Fruit fly (Drosophila melanogaster): Measurements from ENCODE around the gene kuk.

The kuk gene

DNA sequence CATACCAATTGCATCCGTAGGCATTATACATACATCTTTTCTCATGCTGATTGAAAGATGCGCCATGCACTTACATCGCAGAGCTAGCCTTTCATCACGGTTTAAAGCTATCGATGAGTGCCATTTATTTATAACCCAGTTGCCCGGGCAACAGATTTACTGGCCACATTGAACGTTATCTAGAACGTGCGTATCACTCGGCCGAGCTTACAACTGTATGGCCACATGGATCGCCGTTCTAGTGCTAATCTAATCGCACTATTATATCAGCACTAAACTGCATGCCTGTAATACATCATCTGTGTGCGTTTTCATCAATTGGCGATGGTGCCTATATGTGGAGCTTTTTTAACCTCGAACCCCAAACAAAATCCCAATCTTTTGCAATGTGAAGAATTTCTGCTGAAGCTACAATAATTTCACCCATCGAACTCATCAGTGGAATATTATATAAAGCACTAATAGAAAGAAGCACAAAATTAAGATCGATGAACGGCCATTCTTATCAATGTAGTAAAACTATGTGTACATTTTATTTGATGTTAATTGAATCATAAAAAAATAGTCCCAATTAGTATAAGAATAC is 19.1 kb upstream of the kuk start:
- TF ChIP-seq Snoo (tag; optimal IDR thresholded peaks at IDR 0.05), result no peak
- TF ChIP-seq CG8159 (tag; optimal IDR thresholded peaks at IDR 0.05), result no peak
- no peak for TF ChIP-seq Ets98B (GFP tag; IDR thresholded peaks at IDR 0.05)
- no peak for TF ChIP-seq CG9948 (tag; optimal IDR thresholded peaks at IDR 0.05)
- TF ChIP-seq CG17806 (tag; optimal IDR thresholded peaks at IDR 0.05), result no peak
- TF ChIP-seq fd96Ca (GFP tag; IDR thresholded peaks at IDR 0.05), result no peak
- no peak for TF ChIP-seq CG14655 (GFP tag; optimal IDR thresholded peaks at IDR 0.05)
- no peak for TF ChIP-seq gl (tag; optimal IDR thresholded peaks at IDR 0.05)
- no peak for TF ChIP-seq CG10348 (GFP tag; IDR thresholded peaks at IDR 0.05)
- TF ChIP-seq CG12605 (GFP tag; IDR thresholded peaks at IDR 0.05), result no peak
- TF ChIP-seq CG4496 (GFP tag; IDR thresholded peaks at IDR 0.05), result no peak
- no peak for TF ChIP-seq D1 (tag; optimal IDR thresholded peaks at IDR 0.05)
- no peak for TF ChIP-seq EcR (GFP tag; optimal IDR thresholded peaks at IDR 0.05)
- TF ChIP-seq Pif1A (GFP tag; optimal IDR thresholded peaks at IDR 0.05), result no peak
- TF ChIP-seq CG13204 (GFP tag; optimal IDR thresholded peaks at IDR 0.05), result no peak

DNA sequence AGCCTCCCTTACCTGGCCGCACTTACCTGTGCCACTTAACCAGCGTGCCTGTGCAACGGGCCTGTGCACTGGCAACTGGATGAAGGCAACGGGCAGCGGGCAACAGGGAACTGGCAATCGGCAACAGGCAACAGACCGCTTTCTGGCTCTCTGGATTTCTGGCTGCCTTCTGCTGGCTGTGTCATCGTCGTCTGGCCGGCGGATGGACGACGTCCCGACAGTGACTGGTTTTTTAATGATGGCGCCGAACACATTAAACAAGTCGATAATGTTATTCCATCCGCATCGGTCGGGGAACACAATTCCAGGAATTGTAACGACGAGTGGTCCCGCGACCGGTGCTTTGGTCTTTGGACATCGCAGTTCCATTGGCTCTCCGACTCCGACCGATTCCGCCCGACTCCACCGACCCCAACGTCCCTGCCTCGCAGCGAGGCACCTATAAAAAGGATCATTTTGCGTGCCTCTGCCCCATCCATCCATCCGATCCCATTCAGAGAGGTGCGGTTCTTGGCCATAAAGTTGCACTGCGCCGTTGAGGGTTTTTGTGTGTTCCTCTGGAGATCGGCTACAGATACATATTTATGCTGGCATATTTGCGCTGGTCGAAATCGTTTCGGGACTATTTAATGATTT is 18.2 kb upstream of the kuk start:
- TF ChIP-seq CG10348 (GFP tag; IDR thresholded peaks at IDR 0.05) (no peak), Pif1B (GFP tag; optimal IDR thresholded peaks at IDR 0.05) (no peak), CG13204 (GFP tag; optimal IDR thresholded peaks at IDR 0.05) (peak; percentile 92), CG34367 (tag; optimal IDR thresholded peaks at IDR 0.05) (no peak), fd96Ca (GFP tag; IDR thresholded peaks at IDR 0.05) (0 out of 3 replicates have a peak, but pooled peaks have one; percentile 24), CG4496 (GFP tag; IDR thresholded peaks at IDR 0.05) (no peak), CG17806 (tag; optimal IDR thresholded peaks at IDR 0.05) (no peak), gl (tag; optimal IDR thresholded peaks at IDR 0.05) (no peak), CG8301 (tag; optimal IDR thresholded peaks at IDR 0.05) (no peak), CG14655 (GFP tag; optimal IDR thresholded peaks at IDR 0.05) (no peak), EcR (GFP tag; optimal IDR thresholded peaks at IDR 0.05) (peak; percentile 78), Ets98B (GFP tag; IDR thresholded peaks at IDR 0.05) (no peak), CG15710 (tag; optimal IDR thresholded peaks at IDR 0.05) (no peak), CG32121 (GFP tag; IDR thresholded peaks at IDR 0.05) (no peak), CG8159 (tag; optimal IDR thresholded peaks at IDR 0.05) (no peak), CG9948 (tag; optimal IDR thresholded peaks at IDR 0.05) (no peak), Snoo (tag; optimal IDR thresholded peaks at IDR 0.05) (peak; percentile 51), D1 (tag; optimal IDR thresholded peaks at IDR 0.05) (no peak), Pif1A (GFP tag; optimal IDR thresholded peaks at IDR 0.05) (no peak), rn (GFP tag; IDR thresholded peaks at IDR 0.05) (no peak), CG12605 (GFP tag; IDR thresholded peaks at IDR 0.05) (no peak)

DNA sequence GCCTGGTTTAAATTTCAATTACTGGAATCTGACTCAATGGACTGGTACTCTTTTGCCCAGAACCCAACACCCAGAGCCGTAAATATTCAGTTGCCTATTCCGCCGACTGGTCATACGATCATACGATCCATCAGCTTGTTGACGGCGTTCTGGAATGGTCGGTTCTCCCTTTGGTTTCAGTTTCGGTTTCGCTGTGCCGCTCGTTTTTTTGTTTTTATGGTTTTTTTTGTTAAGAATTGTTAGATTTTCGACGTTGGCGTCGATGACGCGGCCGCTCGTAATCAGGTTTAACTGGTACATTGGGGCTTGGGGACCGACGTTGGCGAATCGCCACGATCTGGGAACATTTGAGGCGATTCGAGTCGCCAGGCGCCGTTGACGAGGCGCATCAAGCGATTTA is 17.3 kb upstream of the kuk start:
- no peak for TF ChIP-seq CG8301 (tag; optimal IDR thresholded peaks at IDR 0.05)
- TF ChIP-seq CG9948 (tag; optimal IDR thresholded peaks at IDR 0.05), result no peak
- TF ChIP-seq CG4496 (GFP tag; IDR thresholded peaks at IDR 0.05), result 0 out of 3 replicates have a peak, but pooled peaks have one; percentile 47
- TF ChIP-seq CG17806 (tag; optimal IDR thresholded peaks at IDR 0.05), result no peak
- no peak for TF ChIP-seq Pif1A (GFP tag; optimal IDR thresholded peaks at IDR 0.05)

DNA sequence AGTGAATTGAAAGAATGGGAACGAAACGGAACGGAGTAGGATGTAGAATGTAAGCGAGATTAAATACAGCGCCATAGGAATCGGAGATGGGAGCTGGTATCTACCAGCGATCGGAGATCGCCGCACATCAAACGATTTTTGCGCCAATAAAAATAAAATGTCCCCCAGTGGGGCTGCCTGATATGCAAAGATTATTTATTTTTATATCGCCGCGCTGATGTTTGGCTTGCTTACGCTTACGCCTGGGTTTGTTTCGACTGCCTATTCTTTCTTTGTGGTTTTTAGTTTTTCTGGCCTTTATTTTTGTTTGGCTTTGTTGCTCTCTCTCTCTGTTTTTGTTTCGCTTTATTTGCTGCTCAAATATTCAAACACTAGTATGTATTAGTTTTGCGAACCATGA is 16.3 kb upstream of the kuk start:
- TF ChIP-seq Ets98B (GFP tag; IDR thresholded peaks at IDR 0.05), result no peak
- TF ChIP-seq CG14655 (GFP tag; optimal IDR thresholded peaks at IDR 0.05), result no peak
- no peak for TF ChIP-seq CG13204 (GFP tag; optimal IDR thresholded peaks at IDR 0.05)
- TF ChIP-seq CG8301 (tag; optimal IDR thresholded peaks at IDR 0.05), result no peak
- TF ChIP-seq CG4496 (GFP tag; IDR thresholded peaks at IDR 0.05), result 0 out of 3 replicates have a peak, but pooled peaks have one; percentile 17
- no peak for TF ChIP-seq EcR (GFP tag; optimal IDR thresholded peaks at IDR 0.05)
- TF ChIP-seq Pif1A (GFP tag; optimal IDR thresholded peaks at IDR 0.05), result no peak

DNA sequence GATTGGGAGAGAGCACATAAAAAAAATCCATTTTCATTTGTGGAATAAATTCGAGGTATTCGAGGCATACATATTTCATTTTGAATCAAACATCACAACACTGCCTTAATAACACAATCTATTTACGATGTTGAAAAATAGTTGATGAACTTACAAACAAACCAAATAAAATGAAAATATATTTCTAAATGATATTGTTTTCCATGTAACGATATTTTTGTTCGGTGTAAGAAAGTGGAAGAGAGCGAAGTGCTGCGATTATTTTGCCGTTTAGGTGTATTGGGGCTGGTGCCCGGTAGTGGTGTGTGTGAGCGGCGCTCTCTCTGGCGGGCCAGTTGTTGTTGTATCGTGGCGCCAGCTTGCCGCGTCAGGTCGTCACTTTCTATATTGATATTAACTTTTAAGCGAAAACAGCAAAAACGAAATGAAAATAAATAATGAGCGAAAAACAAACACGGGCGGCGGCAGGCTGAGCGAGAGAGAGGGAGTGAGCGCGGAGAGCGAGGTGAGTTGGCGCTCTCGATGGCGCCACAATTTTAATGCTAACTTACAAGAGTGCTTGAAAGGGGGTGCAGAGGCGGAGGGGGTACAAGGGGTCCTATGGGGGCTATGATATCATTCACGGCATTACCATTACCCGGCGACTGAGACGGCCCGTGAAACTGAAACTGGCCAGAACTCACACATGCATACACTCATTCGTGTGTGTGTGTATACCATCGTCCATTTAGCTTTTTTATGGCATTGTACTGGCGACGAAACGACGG is 14.8 kb upstream of the kuk start:
- TF ChIP-seq CG15710 (tag; optimal IDR thresholded peaks at IDR 0.05) (peak; percentile 85), CG12605 (GFP tag; IDR thresholded peaks at IDR 0.05) (peak; percentile 78), CG13204 (GFP tag; optimal IDR thresholded peaks at IDR 0.05) (peak; percentile 92), Ets98B (GFP tag; IDR thresholded peaks at IDR 0.05) (peak; percentile 89), fd96Ca (GFP tag; IDR thresholded peaks at IDR 0.05) (peak; percentile 71), CG4496 (GFP tag; IDR thresholded peaks at IDR 0.05) (peak; percentile 87), CG10348 (GFP tag; IDR thresholded peaks at IDR 0.05) (peak; percentile 35; the same call in 1 of the 2 replicates), EcR (GFP tag; optimal IDR thresholded peaks at IDR 0.05) (peak; percentile 81), Snoo (tag; optimal IDR thresholded peaks at IDR 0.05) (peak; percentile 94), D1 (tag; optimal IDR thresholded peaks at IDR 0.05) (peak; percentile 85), CG14655 (GFP tag; optimal IDR thresholded peaks at IDR 0.05) (peak; percentile 92), CG17806 (tag; optimal IDR thresholded peaks at IDR 0.05) (peak; percentile 92), Pif1B (GFP tag; optimal IDR thresholded peaks at IDR 0.05) (peak; percentile 95), CG9948 (tag; optimal IDR thresholded peaks at IDR 0.05) (peak; percentile 94), CG34367 (tag; optimal IDR thresholded peaks at IDR 0.05) (peak; percentile 86), CG8159 (tag; optimal IDR thresholded peaks at IDR 0.05) (peak; percentile 92), CG8301 (tag; optimal IDR thresholded peaks at IDR 0.05) (peak; percentile 95), gl (tag; optimal IDR thresholded peaks at IDR 0.05) (peak; percentile 74), CG32121 (GFP tag; IDR thresholded peaks at IDR 0.05) (peak; percentile 88; the same call in 1 of the 2 replicates), Pif1A (GFP tag; optimal IDR thresholded peaks at IDR 0.05) (peak; percentile 94), rn (GFP tag; IDR thresholded peaks at IDR 0.05) (peak; percentile 51)
